Worm (Caenorhabditis elegans) whole organism, L1 larva: Measurements from ENCODE around the gene str-175.

Experiments used
- alr-1 ChIP-seq: fragments of 200-800 bp; sonication (Bioruptor generic); optimal IDR thresholded peaks from 2 replicates; lab custom pipeline; 2018; ENCODE audit warnings: borderline replicate concordance, mild to moderate bottlenecking, missing genetic modification characterization, missing compliant biosample characterization
- ama-1 ChIP-seq: fragments of 150-350 bp; optimal IDR thresholded peaks from 2 replicates; lab custom pipeline; 2014
- ceh-8 ChIP-seq: fragments of 200-800 bp; sonication (Bioruptor generic); optimal IDR thresholded peaks from 2 replicates; lab custom pipeline; 2018; ENCODE audit warnings: mild to moderate bottlenecking, missing genetic modification characterization, moderate library complexity, missing compliant biosample characterization
- ceh-82 ChIP-seq, 3 experiments: fragments of 150-350 bp in 1 of 3; sonication (generic microtip) in 2 of 3; optimal IDR thresholded peaks; 2 replicates each; lab custom pipeline; 2014 to 2017; ENCODE audit warnings: missing biosample characterization in 3 of 3, missing genetic modification characterization in 3 of 3
- ceh-88 ChIP-seq: fragments of 200-800 bp; sonication (Bioruptor generic); IDR thresholded peaks from 2 replicates; pipeline ENCODE4 v1.3.6; 2022; ENCODE audit warnings: missing genetic modification characterization, missing compliant biosample characterization
- dpl-1 ChIP-seq, 3 experiments: fragments of 150-350 bp in 2 of 3; sonication (generic microtip) in 1 of 3; optimal IDR thresholded peaks; 2 replicates each; lab custom pipeline; 2014 to 2017; ENCODE audit warnings: missing biosample characterization in 3 of 3, missing genetic modification characterization in 3 of 3, missing genetic modification reagents in 3 of 3
- dsc-1 ChIP-seq: sonication (generic microtip); optimal IDR thresholded peaks from 2 replicates; lab custom pipeline; 2016; ENCODE audit warnings: mild to moderate bottlenecking, missing genetic modification characterization, missing compliant biosample characterization
- efl-1 ChIP-seq, 4 experiments: fragments of 150-350 bp; optimal IDR thresholded peaks in 3 of 4; peaks in 1 of 4; 1 replicate in 1 of 4; 2 replicates in 3 of 4; lab custom pipeline; 2014; ENCODE audit warnings: missing biosample characterization in 2 of 4, missing genetic modification characterization in 2 of 4, missing genetic modification reagents in 2 of 4
- egl-27 ChIP-seq, 2 experiments: fragments of 150-350 bp in 1 of 2; sonication (generic microtip); optimal IDR thresholded peaks; 3 replicates each; lab custom pipeline; 2017 to 2018; ENCODE audit warnings: missing biosample characterization in 2 of 2, missing genetic modification characterization in 2 of 2, missing genetic modification reagents in 2 of 2
- elt-3 ChIP-seq, 6 experiments: fragments of 150-350 bp in 1 of 6; sonication (generic microtip); optimal IDR thresholded peaks; 2 replicates each; lab custom pipeline; 2017 to 2018; ENCODE audit warnings: missing biosample characterization in 6 of 6, missing genetic modification characterization in 6 of 6, inconsistent platforms in 1 of 6
- ets-5 ChIP-seq: fragments of 200-800 bp; sonication (Bioruptor generic); IDR thresholded peaks from 2 replicates; pipeline ENCODE4 v1.3.6; 2022; ENCODE audit warnings: missing genetic modification characterization, missing compliant biosample characterization
- fkh-4 ChIP-seq: sonication (generic microtip); optimal IDR thresholded peaks from 2 replicates; lab custom pipeline; 2016; ENCODE audit warnings: missing compliant biosample characterization, missing genetic modification characterization, borderline replicate concordance
- fkh-8 ChIP-seq: sonication (generic microtip); optimal IDR thresholded peaks from 2 replicates; lab custom pipeline; 2016; ENCODE audit warnings: mild to moderate bottlenecking, missing genetic modification characterization, missing compliant biosample characterization
- fos-1 ChIP-seq: fragments of 150-350 bp; optimal IDR thresholded peaks from 2 replicates; lab custom pipeline; 2014; ENCODE audit warnings: missing biosample characterization, missing genetic modification characterization
- grh-1 ChIP-seq: fragments of 200-800 bp; sonication (Bioruptor generic); IDR thresholded peaks from 2 replicates; pipeline ENCODE4 v1.3.6; 2022; ENCODE audit warnings: missing genetic modification reagents, missing genetic modification characterization, missing compliant biosample characterization
- hlh-17 ChIP-seq: fragments of 200-800 bp; sonication (Bioruptor generic); optimal IDR thresholded peaks from 2 replicates; lab custom pipeline; 2018; ENCODE audit warnings: missing genetic modification characterization, mild to moderate bottlenecking, missing compliant biosample characterization, moderate library complexity, borderline replicate concordance
- lin-13 ChIP-seq: fragments of 150-350 bp; optimal IDR thresholded peaks from 2 replicates; lab custom pipeline; 2014; ENCODE audit warnings: missing biosample characterization, missing genetic modification reagents, missing genetic modification characterization
- lir-3 ChIP-seq: sonication (generic microtip); optimal IDR thresholded peaks from 2 replicates; lab custom pipeline; 2016; ENCODE audit warnings: mild to moderate bottlenecking, missing genetic modification characterization, moderate library complexity, missing compliant biosample characterization; ENCODE audit not compliant: poor library complexity
- mab-9 ChIP-seq: fragments of 200-800 bp; sonication (Bioruptor generic); IDR thresholded peaks from 2 replicates; pipeline ENCODE4 v1.3.6; 2022; ENCODE audit warnings: missing genetic modification reagents, missing genetic modification characterization, missing compliant biosample characterization
- nhr-11 ChIP-seq: fragments of 150-350 bp; optimal IDR thresholded peaks from 2 replicates; lab custom pipeline; 2014; ENCODE audit warnings: missing biosample characterization, missing genetic modification characterization
- nhr-12 ChIP-seq: sonication (generic microtip); optimal IDR thresholded peaks from 2 replicates; lab custom pipeline; 2017; ENCODE audit warnings: missing biosample characterization, missing genetic modification characterization
- nhr-237 ChIP-seq: fragments of 150-350 bp; optimal IDR thresholded peaks from 2 replicates; lab custom pipeline; 2014; ENCODE audit warnings: missing biosample characterization, missing genetic modification characterization
- pag-3 ChIP-seq: sonication (generic microtip); optimal IDR thresholded peaks from 2 replicates; lab custom pipeline; 2017; ENCODE audit warnings: missing genetic modification characterization, mild to moderate bottlenecking, missing compliant biosample characterization, antibody characterized with exemption, borderline replicate concordance; ENCODE audit not compliant: insufficient read depth
- pax-3 ChIP-seq: fragments of 200-800 bp; sonication (Bioruptor generic); optimal IDR thresholded peaks from 2 replicates; lab custom pipeline; 2018; ENCODE audit warnings: mild to moderate bottlenecking, missing genetic modification characterization, moderate library complexity, missing compliant biosample characterization
- skn-1 ChIP-seq: fragments of 150-350 bp; optimal IDR thresholded peaks from 2 replicates; lab custom pipeline; 2014; ENCODE audit warnings: missing biosample characterization, missing genetic modification characterization
- snu-23 ChIP-seq: sonication (generic microtip); optimal IDR thresholded peaks from 2 replicates; lab custom pipeline; 2016; ENCODE audit warnings: missing genetic modification characterization, missing compliant biosample characterization
- sox-4 ChIP-seq: sonication (generic microtip); optimal IDR thresholded peaks from 2 replicates; lab custom pipeline; 2016; ENCODE audit warnings: missing genetic modification characterization, missing compliant biosample characterization
- sptf-1 ChIP-seq: fragments of 150-350 bp; optimal IDR thresholded peaks from 2 replicates; lab custom pipeline; 2014; ENCODE audit warnings: missing biosample characterization, missing genetic modification characterization
- sup-37 ChIP-seq: fragments of 200-800 bp; sonication (Bioruptor generic); optimal IDR thresholded peaks from 2 replicates; lab custom pipeline; 2018; ENCODE audit warnings: mild to moderate bottlenecking, missing genetic modification characterization, missing compliant biosample characterization
- swsn-7 ChIP-seq: sonication (generic microtip); optimal IDR thresholded peaks from 2 replicates; lab custom pipeline; 2016; ENCODE audit warnings: missing genetic modification characterization, missing compliant biosample characterization
- tbx-2 ChIP-seq: sonication (generic microtip); optimal IDR thresholded peaks from 2 replicates; lab custom pipeline; 2016; ENCODE audit warnings: missing genetic modification characterization, missing compliant biosample characterization
- tlp-1 ChIP-seq: fragments of 150-350 bp; optimal IDR thresholded peaks from 2 replicates; lab custom pipeline; 2014; ENCODE audit warnings: missing biosample characterization, missing genetic modification characterization
- unc-130 ChIP-seq: fragments of 150-350 bp; optimal IDR thresholded peaks from 2 replicates; lab custom pipeline; 2017; ENCODE audit warnings: missing biosample characterization, missing genetic modification characterization, inconsistent platforms
- unc-62 ChIP-seq: fragments of 150-350 bp; optimal IDR thresholded peaks from 2 replicates; lab custom pipeline; 2014; ENCODE audit warnings: missing biosample characterization, missing genetic modification reagents, missing genetic modification characterization
- vab-15 ChIP-seq: sonication (generic microtip); optimal IDR thresholded peaks from 2 replicates; lab custom pipeline; 2017; ENCODE audit warnings: missing genotype, mild to moderate bottlenecking, missing genetic modification characterization, missing compliant biosample characterization
- zag-1 ChIP-seq: fragments of 150-350 bp; optimal IDR thresholded peaks from 2 replicates; lab custom pipeline; 2014; ENCODE audit warnings: missing biosample characterization, missing genetic modification characterization

str-175 gene

DNA sequence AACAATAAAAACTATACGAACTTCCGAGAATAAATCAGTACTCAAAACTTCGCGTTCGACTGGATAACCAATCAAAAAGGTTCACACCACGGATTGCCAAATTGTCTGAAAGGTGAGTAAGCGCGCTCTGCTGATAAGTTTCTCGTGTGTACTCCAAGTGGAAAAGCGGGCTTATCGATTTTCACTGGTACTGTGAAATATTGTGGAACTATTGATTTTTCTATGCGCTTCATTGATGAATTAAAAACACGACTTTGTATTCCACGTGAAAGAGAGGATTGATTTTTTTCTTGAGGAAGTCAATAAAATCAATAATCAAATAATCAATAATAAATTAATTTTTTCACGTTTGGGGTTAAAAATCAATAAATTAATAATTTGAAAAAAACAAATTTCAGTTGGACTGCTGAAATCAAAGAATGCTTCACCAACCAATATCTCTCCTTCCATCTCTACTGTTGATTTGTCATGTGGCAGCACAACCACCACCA lies 35.2 kb upstream of the str-175 start, which contains the start of gene T08B6.4:
T08B6.4 (plus strand) TSS at position 51 of the 491 bp plus-strand sequence.
- TF ChIP-seq unc-130 (tag; lab: Kevin White, UChicago) (no peak), alr-1 (no peak), dpl-1 (GFP tag; optimal IDR thresholded peaks at IDR 0.05; lab: Kevin White, UChicago) (no peak), snu-23 (no peak), vab-15 (tag; lab: Kevin White, UChicago) (no peak), tbx-2 (no peak), unc-62 (GFP tag; lab: Kevin White, UChicago) (no peak), nhr-11 (tag; lab: Kevin White, UChicago) (no peak), mab-9 (no peak), ceh-8 (GFP tag; lab: Kevin White, UChicago) (no peak)

DNA sequence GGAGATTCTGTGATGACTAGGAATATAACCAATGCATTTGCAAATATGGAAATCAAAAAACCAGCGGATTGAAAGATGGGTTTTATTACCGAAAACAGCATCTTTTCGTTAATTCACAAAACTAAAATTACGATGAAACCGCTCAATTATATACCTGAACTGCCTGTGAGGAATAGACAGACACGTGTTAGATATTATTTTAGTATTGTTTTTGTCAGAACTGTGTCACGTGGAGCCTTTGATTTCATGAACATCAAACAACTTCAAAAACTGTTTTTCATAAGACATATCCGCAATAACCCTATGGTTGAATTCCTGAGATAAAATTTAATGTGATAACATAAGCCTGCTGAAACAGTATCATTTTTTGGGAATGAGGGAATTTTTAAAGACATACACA lies 33.5 kb upstream of the str-175 start, which contains the start of gene str-161:
str-161 (minus strand) TSS at position 101 of the 400 bp plus-strand sequence.
- TF ChIP-seq efl-1 (optimal IDR thresholded peaks at IDR 0.05; lab: Kevin White, UChicago), result no peak
- TF ChIP-seq efl-1 (GFP tag; optimal IDR thresholded peaks at IDR 0.05 in 1 of 2; lab: Kevin White, UChicago), result peak in 1 of 2 experiments; percentile 48
- TF ChIP-seq hlh-17 (GFP tag; lab: Kevin White, UChicago), result no peak

DNA sequence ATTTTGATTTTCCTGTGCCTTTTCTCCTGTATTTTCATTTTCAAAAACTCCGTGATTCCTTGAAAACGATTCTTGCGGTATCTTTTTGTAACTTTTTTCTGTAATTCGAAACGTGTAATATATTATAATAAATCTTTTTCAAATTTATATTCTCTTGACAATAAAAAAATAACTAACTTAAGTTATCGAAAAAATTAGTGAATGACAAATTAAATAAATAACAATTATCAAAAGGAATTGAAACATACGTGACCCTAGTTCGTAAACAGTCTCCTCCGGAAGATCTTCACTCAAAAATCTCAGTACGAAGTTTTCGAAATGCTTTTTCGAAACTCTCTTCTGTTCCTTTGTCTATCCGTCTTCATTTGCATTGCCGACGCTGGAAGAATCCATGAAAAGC lies 20.1 kb upstream of the str-175 start, which contains the start of gene T08B6.9:
T08B6.9 (plus strand) TSS at position 301 of the 400 bp plus-strand sequence.
- TF ChIP-seq sup-37, result no peak
- no peak for TF ChIP-seq skn-1 (tag; lab: Kevin White, UChicago)
- TF ChIP-seq sptf-1 (tag; lab: Kevin White, UChicago), result no peak
- no peak for TF ChIP-seq elt-3 (tag; optimal IDR thresholded peaks at IDR 0.05; lab: Kevin White, UChicago)
- TF ChIP-seq lir-3 (tag; lab: Kevin White, UChicago), result no peak
- no peak for TF ChIP-seq fkh-8 (tag; lab: Kevin White, UChicago)
- no peak for TF ChIP-seq ama-1 (lab: Kevin White, UChicago)
- no peak for TF ChIP-seq ceh-82 (tag; optimal IDR thresholded peaks at IDR 0.05; lab: Kevin White, UChicago)
- no peak for TF ChIP-seq pag-3 (tag; lab: Kevin White, UChicago)
- TF ChIP-seq zag-1 (tag; lab: Kevin White, UChicago), result no peak
- TF ChIP-seq pax-3, result no peak
- TF ChIP-seq fkh-4, result no peak
- TF ChIP-seq hlh-17 (GFP tag; lab: Kevin White, UChicago), result no peak
- no peak for TF ChIP-seq tlp-1
- no peak for TF ChIP-seq ets-5 (GFP tag; lab: Robert Waterston, UW)
- TF ChIP-seq lin-13 (GFP tag; lab: Kevin White, UChicago), result no peak
- no peak for TF ChIP-seq unc-130 (tag; lab: Kevin White, UChicago)
- no peak for TF ChIP-seq egl-27 (tag; optimal IDR thresholded peaks at IDR 0.05; lab: Kevin White, UChicago)
- no peak for TF ChIP-seq swsn-7 (tag; lab: Kevin White, UChicago)

DNA sequence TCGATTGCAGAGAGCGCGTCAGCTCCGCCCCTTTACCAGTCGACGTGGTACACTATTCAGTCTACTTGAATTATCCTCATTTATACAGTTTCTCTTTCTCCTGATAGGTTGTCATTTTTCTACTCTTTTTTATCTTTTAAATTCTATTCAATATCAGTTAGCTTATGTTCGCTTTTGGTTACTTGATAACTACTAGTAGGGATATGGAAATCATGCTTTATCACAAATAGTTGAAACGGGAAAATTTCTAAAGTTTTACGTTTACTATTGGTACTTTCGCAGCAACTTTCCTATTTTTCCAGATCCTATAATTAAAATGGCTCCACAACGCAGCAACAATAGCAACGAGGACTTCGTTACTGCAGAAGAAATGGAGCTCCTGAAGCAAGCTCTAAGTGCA lies 19.2 kb upstream of the str-175 start, which contains the start of gene sgnh-1:
sgnh-1 (plus strand) TSS at position 301 of the 400 bp plus-strand sequence.
- TF ChIP-seq nhr-237 (tag; lab: Kevin White, UChicago) (no peak), nhr-12 (no peak), dsc-1 (tag; lab: Kevin White, UChicago) (no peak), grh-1 (GFP tag; lab: Robert Waterston, UW) (no peak)

DNA sequence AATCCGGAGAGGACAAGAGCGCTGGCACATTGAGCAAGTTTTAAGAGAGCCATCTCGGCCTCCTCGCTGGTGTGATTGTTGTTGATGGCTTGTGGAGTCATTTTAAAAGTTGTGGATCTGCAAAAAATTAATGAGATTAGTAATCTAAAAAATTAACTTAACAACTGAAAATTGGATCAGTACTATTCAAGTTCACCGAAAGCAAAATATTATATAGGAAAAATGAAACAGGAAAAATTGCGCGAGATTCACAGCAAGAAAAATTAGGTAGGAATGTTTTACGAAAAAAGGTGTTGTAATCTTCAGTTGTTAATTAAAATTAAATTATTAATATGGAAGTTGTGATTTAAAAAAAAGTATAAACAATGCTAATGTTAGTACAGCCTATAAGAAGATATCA lies 16.8 kb upstream of the str-175 start, which contains the start of gene T08B6.1:
T08B6.1 (minus strand) TSS at position 101 of the 400 bp plus-strand sequence.
- no peak for TF ChIP-seq fos-1 (tag; lab: Kevin White, UChicago)
- no peak for TF ChIP-seq sox-4 (tag; lab: Kevin White, UChicago)
- TF ChIP-seq ceh-88, result no peak
